Fruit fly (Drosophila melanogaster) S2 (cell line): ENCODE measurements around the gene CG42300.

Experiments used
- CG8478 ChIP-seq: fragments of >200 bp; optimal IDR thresholded peaks from 2 replicates; lab custom pipeline; 2018
- CTCF ChIP-seq, 2 experiments: fragments of >200 bp; optimal IDR thresholded peaks; 2 replicates each; lab custom pipeline; 2018

DNA sequence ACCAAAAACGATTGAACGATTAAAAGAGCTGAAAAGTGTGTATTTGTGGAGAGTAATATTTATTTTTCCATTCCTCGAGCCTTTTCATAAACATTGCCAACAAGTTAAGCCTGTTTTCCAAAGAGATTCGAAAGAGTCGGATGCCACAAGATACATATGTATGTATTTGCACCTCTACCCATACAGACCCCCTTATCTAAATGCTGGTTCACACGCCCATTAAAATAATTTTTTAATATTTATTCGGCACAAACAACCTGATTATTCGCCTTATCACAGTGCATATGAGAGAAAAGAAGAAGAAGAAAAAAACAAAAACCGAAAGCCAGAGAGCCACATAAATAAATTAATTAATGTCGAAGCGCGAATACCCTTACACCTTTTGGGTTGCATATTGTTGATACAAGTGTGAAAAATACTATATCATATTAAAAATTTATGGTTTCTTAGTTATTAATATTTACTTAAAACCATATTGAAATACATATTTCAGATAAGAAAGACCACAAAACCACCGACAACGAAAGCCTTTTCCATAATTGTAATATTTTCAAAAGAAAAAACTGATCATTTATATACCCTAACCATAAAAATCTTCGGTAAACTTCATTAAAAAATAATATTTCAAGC is 12.6 kb upstream of the CG42300 start:
- TF ChIP-seq CTCF (optimal IDR thresholded peaks at IDR 0.05; lab: Kevin White, UChicago), result no peak
- TF ChIP-seq CG8478 (lab: Kevin White, UChicago), result no peak
